Worm (Caenorhabditis elegans): Measurements from ENCODE around the gene poml-1.

Gene poml-1

ce11 chrX:13713857-13714256 is 8.9 kb downstream of the poml-1 start, which contains the start of gene K11E4.1:
K11E4.1 (plus strand) TSS chrX:13714157.
- TF ChIP-seq gmeb-2 (tag; optimal IDR thresholded peaks at IDR 0.05) (no peak), tbx-7 (tag; optimal IDR thresholded peaks at IDR 0.05) (no peak), ceh-22 (tag; optimal IDR thresholded peaks at IDR 0.05) (no peak), ref-2 (tag; optimal IDR thresholded peaks at IDR 0.05) (no peak), ceh-19 (GFP tag; optimal IDR thresholded peaks at IDR 0.05) (no peak), ceh-9 (tag; optimal IDR thresholded peaks at IDR 0.05) (no peak), C38D4.7 (GFP tag; optimal IDR thresholded peaks at IDR 0.05) (no peak), sox-2 (GFP tag; IDR thresholded peaks at IDR 0.05) (no peak), nhr-232 (tag; optimal IDR thresholded peaks at IDR 0.05) (no peak), elt-4 (tag; optimal IDR thresholded peaks at IDR 0.05) (no peak), ceh-30 (tag; optimal IDR thresholded peaks at IDR 0.05) (no peak), unc-42 (tag; optimal IDR thresholded peaks at IDR 0.05) (no peak), ets-4 (tag; optimal IDR thresholded peaks at IDR 0.05) (no peak), elt-2 (tag; optimal IDR thresholded peaks at IDR 0.05) (no peak), unc-86 (tag; optimal IDR thresholded peaks at IDR 0.05) (no peak), lim-6 (tag; optimal IDR thresholded peaks at IDR 0.05) (no peak), pax-1 (tag; optimal IDR thresholded peaks at IDR 0.05) (no peak), odd-2 (tag; optimal IDR thresholded peaks at IDR 0.05) (no peak), C08G9.2 (tag; optimal IDR thresholded peaks at IDR 0.05) (no peak), F13H6.1 (tag; optimal IDR thresholded peaks at IDR 0.05) (no peak)

ce11 chrX:13712992-13713391 is 9.7 kb downstream of the poml-1 start:
- no peak for TF ChIP-seq ets-4 (tag; optimal IDR thresholded peaks at IDR 0.05)
- no peak for TF ChIP-seq eyg-1 (tag; optimal IDR thresholded peaks at IDR 0.05)
- TF ChIP-seq che-1 (tag; optimal IDR thresholded peaks at IDR 0.05): no peak
- TF ChIP-seq hlh-15 (tag; optimal IDR thresholded peaks at IDR 0.05): no peak
- TF ChIP-seq lim-6 (tag; optimal IDR thresholded peaks at IDR 0.05): no peak
- no peak for TF ChIP-seq gmeb-2 (tag; optimal IDR thresholded peaks at IDR 0.05)
- no peak for TF ChIP-seq ceh-34 (tag; optimal IDR thresholded peaks at IDR 0.05)
- no peak for TF ChIP-seq unc-3 (GFP tag; conservative IDR thresholded peaks at IDR 0.05)
- no peak for TF ChIP-seq unc-3 (tag; optimal IDR thresholded peaks at IDR 0.05)
- no peak for TF ChIP-seq sox-4 (tag; optimal IDR thresholded peaks at IDR 0.05)

- TF ChIP-seq elt-4 (tag; optimal IDR thresholded peaks at IDR 0.05) (no peak), pat-9 (tag; optimal IDR thresholded peaks at IDR 0.05) (no peak), ceh-9 (tag; optimal IDR thresholded peaks at IDR 0.05) (no peak), nhr-232 (tag; optimal IDR thresholded peaks at IDR 0.05) (no peak)
Measured at ce11 chrX:13711909-13712308, 10.8 kb downstream of the poml-1 start, which contains the start of gene K02D3.2. K02D3.2 (minus strand) TSS chrX:13712009.

ce11 chrX:13709060-13709459 is 13.7 kb downstream of the poml-1 start:
- TF ChIP-seq F13H6.1 (tag; optimal IDR thresholded peaks at IDR 0.05) (no peak), unc-86 (tag; optimal IDR thresholded peaks at IDR 0.05) (no peak), unc-3 (GFP tag; conservative IDR thresholded peaks at IDR 0.05) (no peak), unc-3 (tag; optimal IDR thresholded peaks at IDR 0.05) (no peak), madf-2 (tag; optimal IDR thresholded peaks at IDR 0.05) (no peak), eyg-1 (tag; optimal IDR thresholded peaks at IDR 0.05) (no peak), hlh-8 (tag; optimal IDR thresholded peaks at IDR 0.05) (no peak), ceh-9 (tag; optimal IDR thresholded peaks at IDR 0.05) (no peak), pax-1 (tag; optimal IDR thresholded peaks at IDR 0.05) (no peak), pros-1 (tag; optimal IDR thresholded peaks at IDR 0.05) (no peak), unc-55 (GFP tag; optimal IDR thresholded peaks at IDR 0.05) (no peak), zip-5 (tag; optimal IDR thresholded peaks at IDR 0.05) (no peak)

- TF ChIP-seq ceh-18 (tag; optimal IDR thresholded peaks at IDR 0.05) (no peak), elt-4 (tag; optimal IDR thresholded peaks at IDR 0.05) (no peak), mec-3 (tag; optimal IDR thresholded peaks at IDR 0.05; ENCODE audit: borderline replicate concordance) (no peak), ceh-31 (tag; optimal IDR thresholded peaks at IDR 0.05) (no peak), pqm-1 (tag; optimal IDR thresholded peaks at IDR 0.05) (no peak), fkh-6 (tag; optimal IDR thresholded peaks at IDR 0.05) (no peak), unc-42 (tag; optimal IDR thresholded peaks at IDR 0.05) (no peak), hlh-30 (tag; optimal IDR thresholded peaks at IDR 0.05; ENCODE audit: insufficient read depth) (no peak), hlh-6 (tag; optimal IDR thresholded peaks at IDR 0.05) (no peak)
Measured at ce11 chrX:13706607-13707006, 16.1 kb downstream of the poml-1 start, which contains the start of gene K02D3.1. K02D3.1 (plus strand) TSS chrX:13706907.

Data from whole organism, late embryonic.